Fruit fly (Drosophila melanogaster) whole organism, embryonic: ENCODE results near the gene GABPI.

Experiments used
- Atf-2 ChIP-seq: fragments of 200-800 bp; sonication (Bioruptor generic); optimal IDR thresholded peaks from 2 replicates; lab custom pipeline; 2016; ENCODE audit warnings: missing biosample characterization, missing genetic modification characterization
- Atf3 ChIP-seq: fragments of 200-800 bp; sonication (Bioruptor generic); optimal IDR thresholded peaks from 3 replicates; lab custom pipeline; 2016; ENCODE audit warnings: missing biosample characterization, missing genetic modification characterization
- Atf6 ChIP-seq: fragments of 200-800 bp; sonication (Bioruptor generic); IDR thresholded peaks from 2 replicates; pipeline ENCODE4 v1.3.6; 2022; ENCODE audit warnings: missing biosample characterization, missing genetic modification characterization
- CG10147 ChIP-seq: fragments of 200-800 bp; sonication (Bioruptor generic); optimal IDR thresholded peaks from 2 replicates; lab custom pipeline; 2019; ENCODE audit warnings: missing biosample characterization, mild to moderate bottlenecking, missing genetic modification characterization, moderate library complexity
- CG10321 ChIP-seq: fragments of 200-800 bp; sonication (Bioruptor generic); IDR thresholded peaks from 2 replicates; pipeline ENCODE4 v1.3.6; 2022; ENCODE audit warnings: missing biosample characterization, missing genetic modification characterization
- CG12299 ChIP-seq: fragments of 200-800 bp; sonication (Bioruptor generic); optimal IDR thresholded peaks from 2 replicates; lab custom pipeline; 2018; ENCODE audit warnings: missing biosample characterization, mild to moderate bottlenecking, missing genetic modification characterization
- CG13424 ChIP-seq: fragments of 200-800 bp; sonication (Bioruptor generic); optimal IDR thresholded peaks from 2 replicates; lab custom pipeline; 2019; ENCODE audit warnings: missing biosample characterization, mild to moderate bottlenecking, missing genetic modification characterization, moderate library complexity
- CG14667 ChIP-seq: fragments of 200-800 bp; sonication (Bioruptor generic); IDR thresholded peaks from 2 replicates; pipeline ENCODE4 v1.3.6; 2022; ENCODE audit warnings: missing biosample characterization, missing genetic modification characterization
- CG15073 ChIP-seq: fragments of 200-800 bp; sonication (Bioruptor generic); optimal IDR thresholded peaks from 2 replicates; lab custom pipeline; 2016; ENCODE audit warnings: missing biosample characterization, missing genetic modification characterization
- CG18262 ChIP-seq: fragments of 200-800 bp; optimal IDR thresholded peaks from 3 replicates; lab custom pipeline; 2019; ENCODE audit warnings: missing biosample characterization, mild to moderate bottlenecking, missing genetic modification characterization, moderate library complexity
- CG18599 ChIP-seq: fragments of 200-800 bp; sonication (Bioruptor generic); optimal IDR thresholded peaks from 3 replicates; lab custom pipeline; 2017; ENCODE audit warnings: missing biosample characterization, missing genetic modification characterization, mild to moderate bottlenecking, moderate library complexity, missing genetic modification reagents
- CG30403 ChIP-seq: fragments of 200-800 bp; sonication (Bioruptor generic); optimal IDR thresholded peaks from 3 replicates; lab custom pipeline; 2016; ENCODE audit warnings: missing biosample characterization, missing genetic modification characterization
- CG33557 ChIP-seq: fragments of 200-800 bp; sonication (Bioruptor generic); optimal IDR thresholded peaks from 2 replicates; lab custom pipeline; 2019; ENCODE audit warnings: missing biosample characterization, mild to moderate bottlenecking, missing genetic modification characterization, moderate library complexity
- CG3726 ChIP-seq: fragments of 200-800 bp; sonication (Bioruptor generic); IDR thresholded peaks from 3 replicates; pipeline ENCODE4, ENCODE4 v1.3.6; 2022; ENCODE audit warnings: missing biosample characterization, missing genetic modification characterization
- CG4360 ChIP-seq: fragments of 200-800 bp; sonication (Bioruptor generic); IDR thresholded peaks from 2 replicates; pipeline ENCODE4 v1.3.6; 2022; ENCODE audit warnings: missing biosample characterization, missing genetic modification characterization
- CG5245 ChIP-seq: fragments of 200-800 bp; sonication (Bioruptor generic); optimal IDR thresholded peaks from 3 replicates; lab custom pipeline; 2016; ENCODE audit warnings: missing biosample characterization, missing genetic modification characterization
- CG6254 ChIP-seq: fragments of 200-800 bp; sonication (Bioruptor generic); optimal IDR thresholded peaks from 3 replicates; lab custom pipeline; 2017; ENCODE audit warnings: mild to moderate bottlenecking, missing biosample characterization, missing genetic modification reagents, missing genetic modification characterization
- CG6813 ChIP-seq: fragments of 200-800 bp; sonication (Bioruptor generic); optimal IDR thresholded peaks from 2 replicates; lab custom pipeline; 2017; ENCODE audit warnings: missing biosample characterization, missing genetic modification characterization, mild to moderate bottlenecking, moderate library complexity, missing genetic modification reagents
- CG9437 ChIP-seq: fragments of 200-800 bp; sonication (Bioruptor generic); optimal IDR thresholded peaks from 2 replicates; lab custom pipeline; 2018; ENCODE audit warnings: missing biosample characterization, mild to moderate bottlenecking, missing genetic modification characterization
- CG9727 ChIP-seq: fragments of 200-800 bp; sonication (Bioruptor generic); optimal IDR thresholded peaks from 3 replicates; lab custom pipeline; 2017; ENCODE audit warnings: missing biosample characterization, mild to moderate bottlenecking, missing genetic modification characterization
- Dad ChIP-seq: fragments of 200-800 bp; sonication (Bioruptor generic); optimal IDR thresholded peaks from 3 replicates; lab custom pipeline; 2016; ENCODE audit warnings: missing biosample characterization, missing genetic modification characterization
- Dip2 ChIP-seq: fragments of 200-800 bp; sonication (Bioruptor generic); IDR thresholded peaks from 2 replicates; pipeline ENCODE4 v1.3.6; 2022; ENCODE audit warnings: missing biosample characterization, missing genetic modification characterization
- Fer1 ChIP-seq: fragments of 200-800 bp; sonication (Bioruptor generic); optimal IDR thresholded peaks from 2 replicates; lab custom pipeline; 2017; ENCODE audit warnings: missing biosample characterization, mild to moderate bottlenecking, missing genetic modification characterization
- Hmx ChIP-seq: fragments of 200-800 bp; sonication (Bioruptor generic); optimal IDR thresholded peaks from 2 replicates; lab custom pipeline; 2016; ENCODE audit warnings: missing biosample characterization, missing genetic modification characterization
- Hsf ChIP-seq: fragments of 200-800 bp; sonication (Bioruptor generic); optimal IDR thresholded peaks from 3 replicates; lab custom pipeline; 2016; ENCODE audit warnings: missing biosample characterization, missing genetic modification characterization
- Max ChIP-seq: fragments of 200-800 bp; sonication (Bioruptor generic); optimal IDR thresholded peaks from 2 replicates; lab custom pipeline; 2016; ENCODE audit warnings: missing biosample characterization, mild to moderate bottlenecking, missing genetic modification characterization
- Opbp ChIP-seq: fragments of 200-800 bp; sonication (Bioruptor generic); IDR thresholded peaks from 3 replicates; pipeline ENCODE4 v1.3.6; 2022; ENCODE audit warnings: missing biosample characterization, missing genetic modification characterization; ENCODE audit not compliant: partially characterized antibody
- Rx ChIP-seq: fragments of 200-800 bp; sonication (Bioruptor generic); IDR thresholded peaks from 2 replicates; pipeline ENCODE4 v1.3.6; 2022; ENCODE audit warnings: missing biosample characterization, missing genetic modification characterization
- al ChIP-seq: fragments of 200-800 bp; sonication (Bioruptor generic); IDR thresholded peaks from 2 replicates; pipeline ENCODE4 v1.3.6; 2022; ENCODE audit warnings: missing biosample characterization, missing genetic modification characterization
- amos ChIP-seq: fragments of 200-800 bp; sonication (Bioruptor generic); IDR thresholded peaks from 2 replicates; pipeline ENCODE4 v1.3.6; 2022; ENCODE audit warnings: missing biosample characterization, missing genetic modification characterization; ENCODE audit not compliant: partially characterized antibody
- bab2 ChIP-seq: fragments of 200-800 bp; sonication (Bioruptor generic); optimal IDR thresholded peaks from 2 replicates; lab custom pipeline; 2016; ENCODE audit warnings: missing biosample characterization, missing genetic modification characterization
- bsh ChIP-seq, 2 experiments: fragments of 200-800 bp; sonication (Bioruptor generic); optimal IDR thresholded peaks; 2 replicates each; lab custom pipeline; 2017 to 2018; ENCODE audit warnings: mild to moderate bottlenecking in 2 of 2, missing biosample characterization in 2 of 2, missing genetic modification characterization in 2 of 2, moderate library complexity in 1 of 2
- chn ChIP-seq: fragments of 200-800 bp; sonication (Bioruptor generic); optimal IDR thresholded peaks from 2 replicates; lab custom pipeline; 2016; ENCODE audit warnings: missing biosample characterization, missing genetic modification characterization
- da ChIP-seq: fragments of 200-800 bp; sonication (Bioruptor generic); optimal IDR thresholded peaks from 2 replicates; lab custom pipeline; 2016; ENCODE audit warnings: missing biosample characterization, missing genetic modification characterization
- dan ChIP-seq: fragments of 200-800 bp; sonication (Bioruptor generic); IDR thresholded peaks from 2 replicates; pipeline ENCODE4 v1.3.6; 2022; ENCODE audit warnings: missing biosample characterization, missing genetic modification characterization
- gce ChIP-seq: fragments of 200-800 bp; sonication (Bioruptor generic); IDR thresholded peaks from 3 replicates; pipeline ENCODE4 v1.3.6; 2022; ENCODE audit warnings: missing biosample characterization, missing genetic modification characterization
- hbn ChIP-seq: fragments of 200-800 bp; sonication (Bioruptor generic); IDR thresholded peaks from 2 replicates; pipeline ENCODE4 v1.3.6; 2022; ENCODE audit warnings: missing biosample characterization, missing genetic modification characterization; ENCODE audit not compliant: partially characterized antibody
- hth ChIP-seq: fragments of >200 bp; optimal IDR thresholded peaks from 2 replicates; lab custom pipeline; 2017; ENCODE audit warnings: inconsistent platforms
- insv ChIP-seq, 2 experiments: fragments of 200-800 bp; sonication (Bioruptor generic); optimal IDR thresholded peaks; 3 replicates each; lab custom pipeline; 2016 to 2018; ENCODE audit warnings: missing biosample characterization in 2 of 2, missing genetic modification characterization in 2 of 2
- jing ChIP-seq: fragments of 200-800 bp; sonication (Bioruptor generic); optimal IDR thresholded peaks from 2 replicates; lab custom pipeline; 2018; ENCODE audit warnings: missing biosample characterization, mild to moderate bottlenecking, missing genetic modification characterization
- mam ChIP-seq: fragments of 200-800 bp; sonication (Bioruptor generic); optimal IDR thresholded peaks from 3 replicates; lab custom pipeline; 2016; ENCODE audit warnings: missing biosample characterization, missing genetic modification characterization
- mld ChIP-seq: fragments of 200-800 bp; sonication (Bioruptor generic); IDR thresholded peaks from 3 replicates; pipeline ENCODE4 v1.3.6; 2022; ENCODE audit warnings: missing biosample characterization, missing genetic modification characterization; ENCODE audit not compliant: partially characterized antibody
- org-1 ChIP-seq: fragments of 200-800 bp; sonication (Bioruptor generic); optimal IDR thresholded peaks from 2 replicates; lab custom pipeline; 2017; ENCODE audit warnings: missing biosample characterization, missing genetic modification characterization
- otp ChIP-seq: fragments of 200-800 bp; sonication (Bioruptor generic); IDR thresholded peaks from 3 replicates; pipeline ENCODE4, ENCODE4 v1.3.6; 2022; ENCODE audit warnings: missing biosample characterization, missing genetic modification characterization
- pfk ChIP-seq: fragments of 200-800 bp; sonication (Bioruptor generic); optimal IDR thresholded peaks from 2 replicates; lab custom pipeline; 2018; ENCODE audit warnings: missing biosample characterization, mild to moderate bottlenecking, missing genetic modification characterization, moderate library complexity
- psq ChIP-seq: fragments of 200-800 bp; sonication (Bioruptor generic); optimal IDR thresholded peaks from 2 replicates; lab custom pipeline; 2017; ENCODE audit warnings: missing biosample characterization, missing genetic modification characterization
- tin ChIP-seq: fragments of 200-800 bp; sonication (Bioruptor generic); optimal IDR thresholded peaks from 3 replicates; lab custom pipeline; 2016; ENCODE audit warnings: missing biosample characterization, missing genetic modification characterization
- trem ChIP-seq: fragments of 200-800 bp; optimal IDR thresholded peaks from 3 replicates; lab custom pipeline; 2019; ENCODE audit warnings: missing biosample characterization, mild to moderate bottlenecking, missing genetic modification characterization, moderate library complexity
- wdn ChIP-seq: fragments of 200-800 bp; sonication (Bioruptor generic); IDR thresholded peaks from 2 replicates; pipeline ENCODE4 v1.3.6; 2022; ENCODE audit warnings: missing biosample characterization, missing genetic modification characterization
- yki ChIP-seq: fragments of >200 bp; optimal IDR thresholded peaks from 3 replicates; lab custom pipeline; 2018
- zen2 ChIP-seq: fragments of 200-800 bp; sonication (Bioruptor generic); IDR thresholded peaks from 3 replicates; pipeline ENCODE4 v1.3.6; 2022; ENCODE audit warnings: missing biosample characterization, missing genetic modification characterization; ENCODE audit not compliant: partially characterized antibody
- zf30C ChIP-seq: fragments of 200-800 bp; sonication (Bioruptor generic); optimal IDR thresholded peaks from 3 replicates; lab custom pipeline; 2018; ENCODE audit warnings: missing biosample characterization, mild to moderate bottlenecking, missing genetic modification characterization

The GABPI gene

dm6 chr2L:3039774-3040173 lies 9.4 kb downstream of the GABPI start, which contains the start of the genes cnir and CG17221 (continued):
- TF ChIP-seq bab2 (GFP tag; lab: Kevin White, UChicago) (peak; percentile 70), Atf6 (GFP tag; lab: Robert Waterston, UW) (peak; percentile 50; the same call in 1 of the 2 replicates), CG10321 (GFP tag; lab: Robert Waterston, UW) (no peak), CG18599 (peak; percentile 72), CG6813 (GFP tag; lab: Kevin White, UChicago) (no peak), zf30C (GFP tag; lab: Kevin White, UChicago) (no peak), CG33557 (GFP tag; lab: Kevin White, UChicago) (peak; percentile 18), dan (GFP tag; lab: Robert Waterston, UW) (no peak), Max (GFP tag; lab: Kevin White, UChicago) (peak; percentile 77), Hmx (GFP tag; lab: Kevin White, UChicago) (peak; percentile 52), CG4360 (GFP tag; lab: Robert Waterston, UW) (no peak), yki (lab: Kevin White, UChicago) (no peak), hbn (GFP tag; lab: Robert Waterston, UW) (peak; percentile 62; the same call in 1 of the 2 replicates), hth (lab: Kevin White, UChicago) (no peak), CG15073 (GFP tag; lab: Kevin White, UChicago) (no peak), Rx (GFP tag; lab: Robert Waterston, UW) (no peak), trem (tag; lab: Kevin White, UChicago) (peak; percentile 86), otp (peak; percentile 28; the same call in 1 of the 3 replicates), Dad (GFP tag; lab: Kevin White, UChicago) (peak; percentile 62), Atf-2 (GFP tag; lab: Kevin White, UChicago) (peak; percentile 51), CG12299 (tag; lab: Kevin White, UChicago) (peak; percentile 61), Fer1 (GFP tag; lab: Kevin White, UChicago) (peak; percentile 79), gce (GFP tag; lab: Robert Waterston, UW) (no peak), pfk (GFP tag; lab: Kevin White, UChicago) (no peak), CG9437 (GFP tag; lab: Kevin White, UChicago) (peak; percentile 73), bsh (GFP tag; optimal IDR thresholded peaks at IDR 0.05; lab: Kevin White, UChicago) (peak in 1 of 2 experiments; percentile 59), da (GFP tag; lab: Kevin White, UChicago) (peak; percentile 6), amos (GFP tag; lab: Robert Waterston, UW) (no peak; the same call in 1 of the 2 replicates), Atf3 (peak; percentile 26), CG3726 (GFP tag; lab: Robert Waterston, UW) (no peak), zen2 (GFP tag; lab: Robert Waterston, UW) (no peak; the same call in 2 of the 3 replicates), Dip2 (GFP tag; lab: Robert Waterston, UW) (no peak), insv (GFP tag; optimal IDR thresholded peaks at IDR 0.05; lab: Kevin White, UChicago) (peak in 1 of 2 experiments; percentile 63), CG14667 (GFP tag; lab: Robert Waterston, UW) (no peak), tin (GFP tag; lab: Kevin White, UChicago) (peak; percentile 67), Hsf (GFP tag; lab: Kevin White, UChicago) (peak; percentile 72), jing (no peak), CG10147 (peak; percentile 55), CG5245 (GFP tag; lab: Kevin White, UChicago) (peak; percentile 43), chn (peak; percentile 58), CG9727 (GFP tag; lab: Kevin White, UChicago) (peak; percentile 56), CG30403 (GFP tag; lab: Kevin White, UChicago) (peak; percentile 78), al (GFP tag; lab: Robert Waterston, UW) (no peak), mld (GFP tag; lab: Robert Waterston, UW) (no peak), CG13424 (tag; lab: Kevin White, UChicago) (peak; percentile 74), psq (GFP tag; lab: Kevin White, UChicago) (no peak), Opbp (GFP tag; lab: Robert Waterston, UW) (no peak), CG6254 (no peak), wdn (no peak), org-1 (GFP tag; lab: Kevin White, UChicago) (no peak), CG18262 (tag; lab: Kevin White, UChicago) (peak; percentile 55), mam (peak; percentile 77)
